Worm (Caenorhabditis elegans) whole organism, midembryonic: ENCODE measurements around the gene F44D12.10.

ENCODE experiments used
- T22C8.4 ChIP-seq: fragments of 200-800 bp; sonication (Bioruptor generic); IDR thresholded peaks from 2 replicates; pipeline ENCODE4 v1.3.6; 2022; ENCODE audit warnings: missing genetic modification characterization, missing compliant biosample characterization
- cog-1 ChIP-seq: sonication (generic microtip); optimal IDR thresholded peaks from 2 replicates; lab custom pipeline; 2016; ENCODE audit warnings: missing genetic modification characterization, missing compliant biosample characterization
- flt-1 ChIP-seq: fragments of 200-800 bp; sonication (Bioruptor generic); IDR thresholded peaks from 2 replicates; pipeline ENCODE4 v1.3.6; 2022; ENCODE audit warnings: missing genetic modification characterization, missing compliant biosample characterization
- klf-2 ChIP-seq: fragments of 200-800 bp; sonication (Bioruptor generic); conservative IDR thresholded peaks from 2 replicates; pipeline ENCODE4 v1.3.6; 2022; ENCODE audit warnings: missing genetic modification reagents, missing genetic modification characterization, missing compliant biosample characterization
- med-1 ChIP-seq: sonication (generic microtip); optimal IDR thresholded peaks from 2 replicates; lab custom pipeline; 2017; ENCODE audit warnings: missing genetic modification characterization, mild to moderate bottlenecking, missing compliant biosample characterization, antibody characterized with exemption, missing genetic modification reagents; ENCODE audit not compliant: insufficient read depth
- ref-1 ChIP-seq: fragments of 200-800 bp; sonication (Bioruptor generic); conservative IDR thresholded peaks from 2 replicates; pipeline ENCODE4 v1.3.6; 2022; ENCODE audit warnings: missing genetic modification reagents, missing genetic modification characterization, missing compliant biosample characterization
- tab-1 ChIP-seq: fragments of 200-800 bp; sonication (Bioruptor generic); IDR thresholded peaks from 2 replicates; pipeline ENCODE4 v1.3.6; 2022; ENCODE audit warnings: missing genetic modification characterization, missing compliant biosample characterization
- ztf-23 ChIP-seq: fragments of 200-800 bp; sonication (Bioruptor generic); IDR thresholded peaks from 2 replicates; pipeline ENCODE4 v1.3.6; 2022; ENCODE audit warnings: missing genetic modification reagents, missing genetic modification characterization, missing compliant biosample characterization
- ztf-29 ChIP-seq: fragments of 200-800 bp; sonication (Bioruptor generic); IDR thresholded peaks from 2 replicates; pipeline ENCODE4 v1.3.6; 2022; ENCODE audit warnings: missing genetic modification reagents, missing genetic modification characterization, missing compliant biosample characterization

Gene F44D12.10

DNA sequence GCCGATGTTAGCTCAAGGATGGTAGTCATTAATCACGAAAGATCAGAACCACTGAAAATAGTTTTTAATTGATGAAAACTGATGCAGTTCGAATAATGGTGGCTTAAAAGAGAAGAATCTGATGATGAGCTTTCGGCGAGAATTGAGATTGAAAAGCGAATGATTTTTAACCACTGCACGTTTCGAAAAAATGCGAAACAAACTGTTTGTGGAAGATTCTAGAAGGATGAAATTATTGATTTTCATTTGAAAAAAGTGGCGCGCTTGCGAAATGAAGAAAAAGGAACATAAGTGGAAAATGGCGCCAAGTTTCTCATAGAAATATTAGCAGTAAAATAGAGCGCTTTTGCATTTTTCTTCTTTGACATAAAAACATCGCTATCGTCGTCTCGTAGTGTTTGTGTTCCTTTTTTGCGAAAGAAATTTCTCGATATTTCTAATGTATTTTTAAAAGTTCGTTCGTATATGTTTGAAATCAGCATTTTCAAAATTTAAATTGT is 41.9 kb downstream of the F44D12.10 start, which contains the start of gene uba-1:
uba-1 (minus strand) TSS at position 51 of the 500 bp plus-strand sequence.
- TF ChIP-seq ztf-29 (GFP tag; lab: Robert Waterston, UW) = no peak
- TF ChIP-seq cog-1 = no peak
- no peak for TF ChIP-seq med-1
- TF ChIP-seq ztf-23 (GFP tag; lab: Robert Waterston, UW) = no peak
- no peak for TF ChIP-seq flt-1 (GFP tag; lab: Robert Waterston, UW)
- TF ChIP-seq klf-2 (GFP tag; lab: Robert Waterston, UW) = no peak
- TF ChIP-seq T22C8.4 (GFP tag; lab: Robert Waterston, UW) = no peak
- no peak for TF ChIP-seq ref-1 (GFP tag; lab: Robert Waterston, UW)
- no peak for TF ChIP-seq tab-1 (GFP tag; lab: Robert Waterston, UW)

DNA sequence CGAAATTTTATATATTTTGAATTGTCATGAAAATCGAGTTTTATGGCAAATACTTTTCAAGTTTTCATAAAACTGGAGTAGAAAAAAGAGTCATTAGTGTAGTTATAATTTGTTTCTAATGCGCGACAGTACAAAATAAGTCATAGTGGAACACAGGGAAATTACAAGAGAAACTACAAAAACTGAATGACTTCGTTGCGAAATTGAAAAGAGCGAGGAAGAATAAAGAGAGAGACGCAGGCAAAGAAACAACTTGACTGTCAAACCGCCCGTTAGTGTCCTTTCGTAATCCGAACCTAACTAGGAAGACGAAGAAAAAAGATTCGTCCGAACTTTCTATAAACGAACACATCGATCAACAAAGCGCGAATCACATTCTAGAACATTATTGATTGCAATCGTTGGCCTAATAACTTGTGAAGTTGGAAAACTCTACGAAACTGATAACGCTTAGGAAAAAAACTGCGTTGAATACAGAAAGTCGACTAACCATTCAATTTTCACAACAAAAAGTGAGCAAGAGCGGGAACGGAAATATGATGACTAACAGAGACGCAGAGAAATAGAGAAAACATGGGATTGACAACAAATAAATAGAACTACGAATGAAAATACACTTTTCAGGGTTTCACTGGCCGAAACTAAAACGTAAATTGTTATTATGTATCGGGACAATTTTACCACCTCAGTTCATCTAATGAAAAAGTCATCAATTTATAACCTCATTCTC is 43.3 kb downstream of the F44D12.10 start:
- TF ChIP-seq flt-1 (GFP tag; lab: Robert Waterston, UW) (no peak), ztf-29 (GFP tag; lab: Robert Waterston, UW) (no peak), klf-2 (GFP tag; lab: Robert Waterston, UW) (no peak), T22C8.4 (GFP tag; lab: Robert Waterston, UW) (no peak), tab-1 (GFP tag; lab: Robert Waterston, UW) (no peak), ztf-23 (GFP tag; lab: Robert Waterston, UW) (no peak), med-1 (no peak), cog-1 (no peak), ref-1 (GFP tag; lab: Robert Waterston, UW) (no peak)

DNA sequence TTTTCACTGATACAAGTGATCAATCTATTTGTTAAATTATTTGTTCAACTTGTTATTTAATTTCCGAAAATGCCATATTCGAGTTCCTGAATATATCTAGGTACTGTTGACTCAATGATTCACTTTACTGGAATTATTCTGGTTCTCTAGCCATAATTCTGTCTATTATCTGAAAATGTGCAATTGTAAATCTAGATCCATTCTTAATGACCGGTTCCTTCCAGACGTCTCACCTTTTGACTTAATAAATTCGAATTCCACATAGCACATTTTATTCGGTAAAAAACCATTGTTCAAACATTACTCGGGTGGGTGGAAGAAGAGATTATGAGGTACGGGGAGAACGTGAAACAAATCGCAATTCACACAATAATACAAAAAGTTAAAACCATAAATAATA is 47.5 kb downstream of the F44D12.10 start:
- TF ChIP-seq tab-1 (GFP tag; lab: Robert Waterston, UW) (no peak), ref-1 (GFP tag; lab: Robert Waterston, UW) (no peak), ztf-29 (GFP tag; lab: Robert Waterston, UW) (no peak)
